Worm (Caenorhabditis elegans) whole organism, L1 larva: ENCODE measurements around the gene C13G3.12.

Experiments
- ama-1 ChIP-seq: fragments of 150-350 bp; optimal IDR thresholded peaks from 2 replicates; lab custom pipeline; 2014
- elt-2 ChIP-seq: sonication (generic microtip); optimal IDR thresholded peaks from 2 replicates; lab custom pipeline; 2016; ENCODE audit warnings: missing genetic modification characterization, mild to moderate bottlenecking, inconsistent platforms, missing compliant biosample characterization, missing genetic modification reagents
- fkh-10 ChIP-seq: sonication (generic microtip); optimal IDR thresholded peaks from 2 replicates; lab custom pipeline; 2017; ENCODE audit warnings: missing biosample characterization, missing genetic modification reagents, missing genetic modification characterization
- lin-13 ChIP-seq: fragments of 150-350 bp; optimal IDR thresholded peaks from 2 replicates; lab custom pipeline; 2014; ENCODE audit warnings: missing biosample characterization, missing genetic modification reagents, missing genetic modification characterization
- nhr-11 ChIP-seq: fragments of 150-350 bp; optimal IDR thresholded peaks from 2 replicates; lab custom pipeline; 2014; ENCODE audit warnings: missing biosample characterization, missing genetic modification characterization
- nhr-12 ChIP-seq: sonication (generic microtip); optimal IDR thresholded peaks from 2 replicates; lab custom pipeline; 2017; ENCODE audit warnings: missing biosample characterization, missing genetic modification characterization
- nhr-237 ChIP-seq: fragments of 150-350 bp; optimal IDR thresholded peaks from 2 replicates; lab custom pipeline; 2014; ENCODE audit warnings: missing biosample characterization, missing genetic modification characterization
- nhr-84 ChIP-seq: sonication (generic microtip); optimal IDR thresholded peaks from 2 replicates; lab custom pipeline; 2017; ENCODE audit warnings: missing biosample characterization, missing genetic modification characterization
- sptf-1 ChIP-seq: fragments of 150-350 bp; optimal IDR thresholded peaks from 2 replicates; lab custom pipeline; 2014; ENCODE audit warnings: missing biosample characterization, missing genetic modification characterization
- ztf-11 ChIP-seq, 2 experiments: sonication (generic microtip); optimal IDR thresholded peaks; 2 replicates each; lab custom pipeline; 2016 to 2017; ENCODE audit warnings: missing genetic modification characterization in 2 of 2, missing biosample characterization in 1 of 2, missing compliant biosample characterization in 1 of 2

ce11 chrV:11048678-11049077, 26.0 kb upstream of the C13G3.12 start, which contains the start of gene srh-74:
- TF ChIP-seq elt-2 (tag; lab: Kevin White, UChicago) (no peak), nhr-12 (no peak), ztf-11 (tag; optimal IDR thresholded peaks at IDR 0.05; lab: Kevin White, UChicago) (no peak), sptf-1 (tag; lab: Kevin White, UChicago) (no peak), nhr-11 (tag; lab: Kevin White, UChicago) (no peak), nhr-84 (tag; lab: Kevin White, UChicago) (no peak), ama-1 (lab: Kevin White, UChicago) (no peak), fkh-10 (GFP tag; lab: Kevin White, UChicago) (no peak), nhr-237 (tag; lab: Kevin White, UChicago) (no peak), lin-13 (GFP tag; lab: Kevin White, UChicago) (no peak)
